Worm (Caenorhabditis elegans): ENCODE measurements around the gene ZK418.6.

DNA sequence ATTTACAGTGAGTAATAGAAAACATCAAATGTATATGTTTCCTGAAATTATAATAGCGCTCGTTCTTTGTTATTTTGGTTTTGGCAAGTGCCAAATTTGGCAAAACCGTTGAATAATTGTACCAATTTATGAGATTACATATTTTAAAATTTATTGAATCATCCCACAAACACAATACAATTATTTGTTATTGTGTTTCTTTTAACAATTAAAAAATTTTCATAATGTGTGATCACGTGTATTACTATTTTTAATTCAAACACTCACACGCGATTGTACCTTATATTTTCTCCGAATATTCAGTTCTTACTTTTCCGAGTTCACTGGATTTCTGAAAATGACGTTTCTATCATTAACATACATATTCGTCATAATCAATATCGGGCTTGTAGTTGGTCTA, 22.4 kb downstream of the ZK418.6 start, which contains the start of gene R01H2.2:
- no peak for TF ChIP-seq flt-1 (GFP tag; IDR thresholded peaks at IDR 0.05)
- TF ChIP-seq ama-1 (optimal IDR thresholded peaks at IDR 0.05), result no peak
- no peak for TF ChIP-seq aly-1 (tag; optimal IDR thresholded peaks at IDR 0.05)
- no peak for TF ChIP-seq ceh-36 (tag; optimal IDR thresholded peaks at IDR 0.05)
- TF ChIP-seq scrt-1 (GFP tag; IDR thresholded peaks at IDR 0.05), result no peak
- no peak for TF ChIP-seq ceh-13 (GFP tag; optimal IDR thresholded peaks at IDR 0.05)
- TF ChIP-seq tra-4 (tag; optimal IDR thresholded peaks at IDR 0.05), result no peak
